Worm (Caenorhabditis elegans): ENCODE measurements around the gene act-1.

DNA sequence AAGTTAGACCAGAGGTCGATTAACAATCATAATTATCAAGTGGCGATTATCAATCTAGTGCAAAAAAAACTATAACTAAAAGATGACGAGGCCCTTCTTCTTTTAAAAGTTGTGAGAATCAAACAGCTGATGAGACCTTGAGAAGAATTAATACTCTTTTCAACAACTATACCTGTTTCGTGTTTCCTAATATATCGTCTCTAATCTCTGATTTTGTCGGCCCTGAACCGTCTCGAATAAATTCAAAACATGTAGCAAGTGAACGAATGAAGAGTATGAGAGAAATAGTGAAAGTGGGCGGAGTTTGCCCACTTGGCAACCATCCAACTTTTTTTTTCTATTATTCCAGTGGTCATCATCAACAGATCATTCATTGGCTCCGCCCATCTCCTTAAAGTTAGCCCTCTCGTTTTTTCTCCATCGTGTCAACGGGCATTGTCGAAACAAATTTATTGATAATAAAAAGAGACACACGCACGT, 6.7 kb downstream of the act-1 start, which contains the start of gene Y42A5A.1:
- TF ChIP-seq W03F9.2 (tag; optimal IDR thresholded peaks at IDR 0.05) (no peak), him-1 (tag; optimal IDR thresholded peaks at IDR 0.05) (no peak)

All from whole organism, L4/young adult.